Worm (Caenorhabditis elegans): ENCODE measurements around the gene sre-16.

sre-16 gene

DNA sequence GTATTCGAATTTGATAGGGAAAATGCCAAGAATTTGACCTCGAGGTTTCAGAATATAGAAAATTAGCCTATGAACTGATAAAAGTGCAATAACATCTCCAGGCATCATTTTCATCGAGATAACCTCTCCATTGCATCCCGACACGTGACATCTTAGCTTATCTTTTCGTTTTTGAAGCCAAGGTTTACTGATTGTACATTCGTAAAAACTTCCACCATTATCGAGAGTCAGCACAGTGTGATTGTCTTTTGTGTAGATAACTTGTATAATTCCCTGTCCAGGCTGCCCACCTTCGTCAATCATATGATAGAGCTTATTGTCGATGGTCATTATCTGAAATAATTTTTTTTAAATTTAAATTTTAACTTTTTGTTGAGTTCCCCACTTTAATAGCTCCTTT is 38.5 kb upstream of the sre-16 start:
- TF ChIP-seq zip-8 (tag; optimal IDR thresholded peaks at IDR 0.05) (no peak), lin-32 (GFP tag; optimal IDR thresholded peaks at IDR 0.05) (no peak), nhr-12 (tag; optimal IDR thresholded peaks at IDR 0.05) (no peak), drap-1 (GFP tag; optimal IDR thresholded peaks at IDR 0.05) (no peak), lsy-2 (tag; optimal IDR thresholded peaks at IDR 0.05) (no peak), bed-3 (GFP tag; optimal IDR thresholded peaks at IDR 0.05) (no peak), sem-2 (GFP tag; optimal IDR thresholded peaks at IDR 0.05) (no peak), sptf-1 (tag; optimal IDR thresholded peaks at IDR 0.05) (no peak), unc-39 (tag; optimal IDR thresholded peaks at IDR 0.05) (no peak), nhr-28 (tag; optimal IDR thresholded peaks at IDR 0.05) (no peak)

DNA sequence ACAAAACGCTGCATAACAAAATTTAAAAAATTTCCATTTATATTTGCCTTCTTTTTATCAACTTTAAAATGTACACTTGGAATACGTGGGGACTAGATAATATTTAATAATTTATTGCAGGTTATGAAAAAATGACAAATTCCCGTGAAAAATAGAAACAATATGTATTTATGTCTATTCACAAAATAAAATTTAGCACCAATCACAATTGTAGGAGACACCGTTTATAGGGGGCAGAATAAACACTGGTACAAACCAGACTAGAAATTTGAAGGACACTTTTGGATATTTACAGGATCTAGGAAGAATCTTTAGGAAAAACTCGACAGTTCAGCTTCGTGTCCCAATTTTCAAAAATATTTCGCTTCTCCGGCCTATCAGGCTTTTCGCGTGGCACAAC is 34.5 kb upstream of the sre-16 start, which contains the start of gene C42C1.3:
TSS of gene C42C1.3 (minus strand) at position 101 of the 400 bp plus-strand sequence.
- no peak for TF ChIP-seq elt-1 (tag; optimal IDR thresholded peaks at IDR 0.05; ENCODE audit: borderline replicate concordance, insufficient read depth)
- no peak for TF ChIP-seq cnd-1 (tag; optimal IDR thresholded peaks at IDR 0.05)
- TF ChIP-seq ceh-43 (GFP tag; optimal IDR thresholded peaks at IDR 0.05) = no peak
- TF ChIP-seq snpc-4 (tag; optimal IDR thresholded peaks at IDR 0.05) = no peak
- TF ChIP-seq ztf-11 (tag; optimal IDR thresholded peaks at IDR 0.05) = no peak
- TF ChIP-seq nhr-237 (tag; optimal IDR thresholded peaks at IDR 0.05) = no peak

DNA sequence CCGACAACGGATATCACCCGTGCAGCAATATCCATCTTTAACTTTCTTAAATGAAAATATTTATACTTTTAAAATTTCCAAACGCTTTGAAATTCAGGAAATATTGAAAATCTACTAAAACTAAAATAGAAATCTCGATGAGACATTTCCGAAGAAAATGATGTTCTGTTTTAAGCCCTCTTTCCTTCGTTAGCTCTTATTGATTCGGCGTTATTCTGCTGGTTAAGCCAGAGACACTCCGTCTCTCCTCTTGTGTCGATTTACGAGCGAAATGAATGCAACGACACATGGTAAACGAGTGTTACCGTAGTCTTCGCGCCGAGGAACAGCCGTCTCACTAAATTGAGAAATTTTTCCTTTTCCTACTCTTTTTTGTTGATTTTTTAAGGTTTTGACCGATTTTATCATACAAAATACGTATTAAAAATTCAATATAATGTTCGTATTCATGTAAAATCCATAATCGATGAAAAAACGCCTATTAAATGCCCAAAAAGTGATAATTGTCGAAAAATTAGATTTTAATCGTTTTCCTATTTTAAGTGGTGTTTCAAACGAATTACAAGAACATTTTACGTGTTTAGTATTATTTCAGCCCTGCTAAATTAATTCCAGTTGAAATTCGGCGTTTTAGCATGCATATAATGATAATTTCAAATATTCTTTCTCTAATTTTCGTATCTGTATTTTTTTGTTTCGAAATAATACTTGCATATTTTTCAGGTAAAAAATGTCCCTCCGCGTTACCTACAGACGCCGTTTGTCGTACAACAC is 32.5 kb upstream of the sre-16 start, which contains the start of the genes ppm-1.H and rpl-34:
TSS of gene ppm-1.H (minus strand) at position 51 of the 774 bp plus-strand sequence.
TSS of gene rpl-34 (plus strand) at position 724 of the 774 bp plus-strand sequence.
- TF ChIP-seq elt-3 (tag; optimal IDR thresholded peaks at IDR 0.05) (no peak), flh-1 (GFP tag; optimal IDR thresholded peaks at IDR 0.05) (no peak), mls-2 (tag; optimal IDR thresholded peaks at IDR 0.05) (no peak), unc-62 (GFP tag; optimal IDR thresholded peaks at IDR 0.05) (peak; percentile 37), nhr-76 (tag; optimal IDR thresholded peaks at IDR 0.05) (no peak), bed-3 (GFP tag; optimal IDR thresholded peaks at IDR 0.05) (no peak), mep-1 (tag; optimal IDR thresholded peaks at IDR 0.05) (peak; percentile 71), nhr-237 (tag; optimal IDR thresholded peaks at IDR 0.05) (peak; percentile 58), nhr-2 (tag; optimal IDR thresholded peaks at IDR 0.05) (no peak), hlh-1 (tag; optimal IDR thresholded peaks at IDR 0.05) (peak; percentile 92), sem-2 (GFP tag; optimal IDR thresholded peaks at IDR 0.05) (no peak), ztf-11 (tag; optimal IDR thresholded peaks at IDR 0.05) (no peak), nhr-12 (tag; optimal IDR thresholded peaks at IDR 0.05) (no peak), ceh-43 (GFP tag; optimal IDR thresholded peaks at IDR 0.05) (peak; percentile 52), ceh-39 (tag; optimal IDR thresholded peaks at IDR 0.05) (peak; percentile 45), cnd-1 (tag; optimal IDR thresholded peaks at IDR 0.05) (no peak), nhr-28 (tag; optimal IDR thresholded peaks at IDR 0.05) (no peak), blmp-1 (tag; optimal IDR thresholded peaks at IDR 0.05) (no peak), lin-13 (tag; optimal IDR thresholded peaks at IDR 0.05) (peak; percentile 61), mab-5 (tag; optimal IDR thresholded peaks at IDR 0.05) (no peak), unc-120 (tag; optimal IDR thresholded peaks at IDR 0.05; ENCODE audit: poor library complexity, severe bottlenecking) (peak; percentile 73), lin-32 (GFP tag; optimal IDR thresholded peaks at IDR 0.05) (no peak), ceh-83 (GFP tag; optimal IDR thresholded peaks at IDR 0.05) (no peak), M03D4.4 (tag; optimal IDR thresholded peaks at IDR 0.05) (no peak), snpc-4 (tag; optimal IDR thresholded peaks at IDR 0.05) (no peak), zip-8 (tag; optimal IDR thresholded peaks at IDR 0.05) (no peak), pha-4 (tag; optimal IDR thresholded peaks at IDR 0.05) (peak; percentile 40), elt-1 (tag; optimal IDR thresholded peaks at IDR 0.05; ENCODE audit: borderline replicate concordance, insufficient read depth) (no peak), sptf-1 (tag; optimal IDR thresholded peaks at IDR 0.05) (no peak), ces-1 (GFP tag; optimal IDR thresholded peaks at IDR 0.05) (peak; percentile 73), drap-1 (GFP tag; optimal IDR thresholded peaks at IDR 0.05) (no peak), lsy-2 (tag; optimal IDR thresholded peaks at IDR 0.05) (peak; percentile 96), tbx-8 (GFP tag; optimal IDR thresholded peaks at IDR 0.05) (no peak), unc-39 (tag; optimal IDR thresholded peaks at IDR 0.05) (no peak), ham-2 (GFP tag; optimal IDR thresholded peaks at IDR 0.05) (peak; percentile 65)

Measured in whole organism, mixed stage, embryonic.